Worm (Caenorhabditis elegans) whole organism, L4 larva: ENCODE results near the gene C45H4.13.

Experiments
- F49E8.2 ChIP-seq: sonication (generic microtip); optimal IDR thresholded peaks from 2 replicates; lab custom pipeline; 2016; ENCODE audit warnings: missing compliant biosample characterization, mild to moderate bottlenecking, missing genetic modification characterization, borderline replicate concordance
- T20F7.1 ChIP-seq: fragments of 200-800 bp; sonication (Bioruptor generic); optimal IDR thresholded peaks from 2 replicates; lab custom pipeline; 2018; ENCODE audit warnings: mild to moderate bottlenecking, missing genetic modification characterization, missing compliant biosample characterization
- Y5F2A.4 ChIP-seq: fragments of 200-800 bp; sonication (Bioruptor generic); optimal IDR thresholded peaks from 2 replicates; lab custom pipeline; 2018; ENCODE audit warnings: mild to moderate bottlenecking, missing genetic modification characterization, missing compliant biosample characterization
- ZK337.2 ChIP-seq: fragments of 200-800 bp; sonication (Bioruptor generic); IDR thresholded peaks from 2 replicates; pipeline ENCODE4 v1.3.6; 2022; ENCODE audit warnings: missing genetic modification reagents, missing genetic modification characterization, missing compliant biosample characterization
- ceh-28 ChIP-seq: fragments of 150-350 bp; optimal IDR thresholded peaks from 2 replicates; lab custom pipeline; 2014; ENCODE audit warnings: missing biosample characterization, missing genetic modification reagents, missing genetic modification characterization
- ceh-32 ChIP-seq: sonication (generic microtip); optimal IDR thresholded peaks from 2 replicates; lab custom pipeline; 2016; ENCODE audit warnings: mild to moderate bottlenecking, missing genetic modification characterization, missing compliant biosample characterization; ENCODE audit not compliant: poor library complexity
- ceh-44 ChIP-seq: fragments of 200-800 bp; sonication (Bioruptor generic); IDR thresholded peaks from 2 replicates; pipeline ENCODE4 v1.3.6; 2022; ENCODE audit warnings: missing genetic modification reagents, missing genetic modification characterization, missing compliant biosample characterization
- ctbp-1 ChIP-seq: fragments of 200-800 bp; sonication (Bioruptor generic); IDR thresholded peaks from 2 replicates; pipeline ENCODE4 v1.3.6; 2022; ENCODE audit warnings: missing genetic modification reagents, missing genetic modification characterization, missing compliant biosample characterization
- daf-8 ChIP-seq: fragments of 200-800 bp; sonication (Bioruptor generic); IDR thresholded peaks from 2 replicates; pipeline ENCODE4 v1.3.6; 2022; ENCODE audit warnings: missing genetic modification characterization, missing compliant biosample characterization
- dmd-9 ChIP-seq: fragments of 200-800 bp; sonication (Bioruptor generic); IDR thresholded peaks from 2 replicates; pipeline ENCODE4 v1.3.6; 2022; ENCODE audit warnings: missing genetic modification reagents, missing genetic modification characterization, missing compliant biosample characterization
- dpl-1 ChIP-seq: fragments of 150-350 bp; optimal IDR thresholded peaks from 2 replicates; lab custom pipeline; 2014; ENCODE audit warnings: missing biosample characterization, missing genetic modification reagents, missing genetic modification characterization
- egl-27 ChIP-seq: sonication (generic microtip); optimal IDR thresholded peaks from 3 replicates; lab custom pipeline; 2017; ENCODE audit warnings: missing biosample characterization, missing genetic modification reagents, missing genetic modification characterization
- fos-1 ChIP-seq: fragments of 150-350 bp; optimal IDR thresholded peaks from 2 replicates; lab custom pipeline; 2014; ENCODE audit warnings: missing biosample characterization, missing genetic modification characterization
- hlh-11 ChIP-seq: fragments of 200-800 bp; sonication (Bioruptor generic); optimal IDR thresholded peaks from 2 replicates; lab custom pipeline; 2018; ENCODE audit warnings: mild to moderate bottlenecking, missing genetic modification characterization, missing compliant biosample characterization
- lin-29 ChIP-seq: fragments of 200-800 bp; sonication (Bioruptor generic); IDR thresholded peaks from 2 replicates; pipeline ENCODE4 v1.3.6; 2022; ENCODE audit warnings: missing genetic modification reagents, missing genetic modification characterization, missing compliant biosample characterization
- lin-38 ChIP-seq: fragments of 200-800 bp; sonication (Bioruptor generic); IDR thresholded peaks from 2 replicates; pipeline ENCODE4 v1.3.6; 2022; ENCODE audit warnings: missing genetic modification reagents, missing genetic modification characterization, missing compliant biosample characterization
- nhr-10 ChIP-seq: fragments of 150-350 bp; optimal IDR thresholded peaks from 2 replicates; lab custom pipeline; 2014; ENCODE audit warnings: missing biosample characterization, missing genetic modification characterization
- nhr-25 ChIP-seq: sonication (generic microtip); optimal IDR thresholded peaks from 2 replicates; lab custom pipeline; 2017; ENCODE audit warnings: missing genetic modification characterization, mild to moderate bottlenecking, missing compliant biosample characterization, antibody characterized with exemption, moderate library complexity, borderline replicate concordance; ENCODE audit not compliant: insufficient read depth
- nhr-28 ChIP-seq: fragments of 150-350 bp; optimal IDR thresholded peaks from 2 replicates; lab custom pipeline; 2014; ENCODE audit warnings: missing biosample characterization, missing genetic modification characterization
- nhr-48 ChIP-seq: sonication (generic microtip); optimal IDR thresholded peaks from 2 replicates; lab custom pipeline; 2016; ENCODE audit warnings: mild to moderate bottlenecking, missing genetic modification characterization, missing compliant biosample characterization
- nhr-76 ChIP-seq: fragments of 150-350 bp; optimal IDR thresholded peaks from 2 replicates; lab custom pipeline; 2014; ENCODE audit warnings: missing biosample characterization, missing genetic modification characterization
- php-3 ChIP-seq: fragments of 200-800 bp; sonication (Bioruptor generic); IDR thresholded peaks from 2 replicates; pipeline ENCODE4 v1.3.6; 2022; ENCODE audit warnings: missing genetic modification reagents, missing genetic modification characterization, missing compliant biosample characterization
- pqm-1 ChIP-seq: sonication (generic microtip); optimal IDR thresholded peaks from 2 replicates; lab custom pipeline; 2017; ENCODE audit warnings: missing biosample characterization, missing genetic modification characterization
- rbr-2 ChIP-seq: sonication (generic microtip); optimal IDR thresholded peaks from 2 replicates; lab custom pipeline; 2016; ENCODE audit warnings: missing genotype, missing genetic modification characterization, missing compliant biosample characterization
- skn-1 ChIP-seq: fragments of 150-350 bp; optimal IDR thresholded peaks from 2 replicates; lab custom pipeline; 2014; ENCODE audit warnings: missing biosample characterization, missing genetic modification characterization
- snpc-1.2 ChIP-seq: fragments of 200-800 bp; sonication (Bioruptor generic); IDR thresholded peaks from 2 replicates; pipeline ENCODE4 v1.3.6; 2022; ENCODE audit warnings: missing genetic modification reagents, missing genetic modification characterization, missing compliant biosample characterization
- spr-1 ChIP-seq: sonication (generic microtip); optimal IDR thresholded peaks from 2 replicates; lab custom pipeline; 2016; ENCODE audit warnings: mild to moderate bottlenecking, missing genetic modification characterization, missing compliant biosample characterization
- unc-62 ChIP-seq, 3 experiments: fragments of 150-350 bp in 1 of 3; sonication (generic microtip); optimal IDR thresholded peaks in 2 of 3; peaks in 1 of 3; 1 replicate in 1 of 3; 2 replicates in 2 of 3; lab custom pipeline; 2014 to 2017; ENCODE audit warnings: missing biosample characterization in 3 of 3, missing genetic modification characterization in 3 of 3, missing genetic modification reagents in 3 of 3, missing genotype in 1 of 3
- vab-7 ChIP-seq: fragments of 200-800 bp; sonication (Bioruptor generic); IDR thresholded peaks from 2 replicates; pipeline ENCODE4 v1.3.6; 2022; ENCODE audit warnings: missing genetic modification reagents, missing genetic modification characterization, missing compliant biosample characterization
- ztf-11 ChIP-seq: fragments of 150-350 bp; optimal IDR thresholded peaks from 2 replicates; lab custom pipeline; 2014; ENCODE audit warnings: missing biosample characterization, missing genetic modification characterization

The C45H4.13 gene

ce11 chrV:2179214-2179613 lies 28.4 kb upstream of the C45H4.13 start, which contains the start of gene cyp-33C1:
TSS of gene cyp-33C1 (plus strand) at chrV:2179514.
- TF ChIP-seq daf-8 (no peak), nhr-28 (tag; lab: Kevin White, UChicago) (peak; percentile 54)

ce11 chrV:2177307-2177764 lies 26.6 kb upstream of the C45H4.13 start, which contains the start of gene srbc-17:
TSS of gene srbc-17 (plus strand) at chrV:2177714.
- TF ChIP-seq snpc-1.2 (GFP tag; lab: Robert Waterston, UW) (no peak), unc-62 (GFP tag; optimal IDR thresholded peaks at IDR 0.05 in 1 of 2; lab: Kevin White, UChicago) (peak in 1 of 2 experiments; percentile 94), unc-62 (tag; optimal IDR thresholded peaks at IDR 0.05; lab: Kevin White, UChicago) (no peak)
- TF ChIP-seq, all 104 proteins: peak for 1

DNA sequence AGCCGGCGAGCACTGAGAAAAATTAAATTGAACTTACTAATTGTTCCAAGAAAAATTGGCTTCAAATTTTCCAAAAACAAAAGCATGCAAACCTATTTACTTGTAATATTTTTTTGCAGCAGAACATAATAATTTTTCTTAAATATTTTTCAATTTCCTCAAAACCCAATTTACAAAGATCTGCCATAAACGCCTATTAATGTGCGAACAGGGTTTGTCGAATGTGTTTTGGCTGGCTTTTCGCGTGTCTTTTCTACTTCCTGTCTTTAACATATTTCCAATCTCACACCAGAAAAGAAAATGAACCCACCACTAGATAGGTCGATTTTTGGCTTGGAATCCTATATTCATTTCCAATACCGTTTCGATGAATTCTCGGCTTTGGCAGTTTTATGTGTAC lies 24.5 kb upstream of the C45H4.13 start, which contains the start of gene C45H4.18:
TSS of gene C45H4.18 (plus strand) at position 301 of the 400 bp plus-strand sequence.
- TF ChIP-seq ceh-44 (GFP tag; lab: Robert Waterston, UW) (no peak), nhr-10 (no peak), ceh-32 (tag; lab: Kevin White, UChicago) (no peak), skn-1 (tag; lab: Kevin White, UChicago) (no peak), php-3 (GFP tag; lab: Robert Waterston, UW) (no peak), fos-1 (no peak), dpl-1 (no peak), spr-1 (tag; lab: Kevin White, UChicago) (no peak), nhr-48 (tag; lab: Kevin White, UChicago) (no peak), ztf-11 (tag; lab: Kevin White, UChicago) (no peak), pqm-1 (tag; lab: Kevin White, UChicago) (no peak), ZK337.2 (GFP tag; lab: Robert Waterston, UW) (no peak)

- TF ChIP-seq lin-29 (GFP tag; lab: Robert Waterston, UW): no peak
- TF ChIP-seq Y5F2A.4 (GFP tag; lab: Kevin White, UChicago): no peak
- no peak for TF ChIP-seq hlh-11
- no peak for TF ChIP-seq vab-7 (GFP tag; lab: Robert Waterston, UW)
- TF ChIP-seq nhr-25 (tag; lab: Kevin White, UChicago): no peak
- TF ChIP-seq egl-27 (tag; lab: Kevin White, UChicago): no peak
- no peak for TF ChIP-seq ceh-44 (GFP tag; lab: Robert Waterston, UW)
- no peak for TF ChIP-seq F49E8.2 (tag; lab: Kevin White, UChicago)
Observed at ce11 chrV:2174465-2174864, 23.7 kb upstream of the C45H4.13 start.

- TF ChIP-seq lin-38 (GFP tag; lab: Robert Waterston, UW) (no peak), ZK337.2 (GFP tag; lab: Robert Waterston, UW) (no peak), rbr-2 (tag; lab: Kevin White, UChicago) (no peak), ctbp-1 (GFP tag; lab: Robert Waterston, UW) (no peak), Y5F2A.4 (GFP tag; lab: Kevin White, UChicago) (no peak)
Observed at ce11 chrV:2166679-2167078, 15.9 kb upstream of the C45H4.13 start, which contains the start of gene srbc-19. TSS of gene srbc-19 (minus strand) at chrV:2166779.

- TF ChIP-seq dmd-9 (GFP tag; lab: Robert Waterston, UW) (no peak), T20F7.1 (GFP tag; lab: Kevin White, UChicago) (no peak)
Observed at ce11 chrV:2163735-2164134, 13.0 kb upstream of the C45H4.13 start, which contains the start of gene str-255. TSS of gene str-255 (minus strand) at chrV:2163835.

ce11 chrV:2159331-2159730 lies 8.6 kb upstream of the C45H4.13 start, which contains the start of gene C45H4.14:
TSS of gene C45H4.14 (minus strand) at chrV:2159431.
- TF ChIP-seq nhr-76 (no peak), lin-38 (GFP tag; lab: Robert Waterston, UW) (no peak), ceh-28 (no peak)
- TF ChIP-seq, all 104 proteins: peak for 0
